Fruit fly (Drosophila melanogaster) whole organism, pupa: ENCODE data around the gene CG13994.

Experiments
- CG10348 ChIP-seq: fragments of 200-800 bp; sonication (Bioruptor generic); IDR thresholded peaks from 2 replicates; pipeline ENCODE4 v1.3.6; 2022; ENCODE audit warnings: missing biosample characterization, missing genetic modification characterization
- CG12605 ChIP-seq: fragments of 200-800 bp; sonication (Bioruptor generic); IDR thresholded peaks from 2 replicates; pipeline ENCODE4 v1.3.6; 2022; ENCODE audit warnings: missing biosample characterization, missing genetic modification characterization
- CG13204 ChIP-seq: fragments of 200-800 bp; sonication (Bioruptor generic); optimal IDR thresholded peaks from 2 replicates; lab custom pipeline; 2018; ENCODE audit warnings: missing biosample characterization, mild to moderate bottlenecking, missing genetic modification characterization, moderate library complexity
- CG14655 ChIP-seq: fragments of 200-800 bp; sonication (Bioruptor generic); optimal IDR thresholded peaks from 3 replicates; lab custom pipeline; 2017; ENCODE audit warnings: mild to moderate bottlenecking, missing biosample characterization, missing genetic modification reagents, missing genetic modification characterization
- CG15710 ChIP-seq: fragments of 200-800 bp; sonication (Bioruptor generic); optimal IDR thresholded peaks from 2 replicates; lab custom pipeline; 2018; ENCODE audit warnings: missing biosample characterization, mild to moderate bottlenecking, missing genetic modification characterization, moderate library complexity
- CG17806 ChIP-seq: fragments of 200-800 bp; sonication (Bioruptor generic); optimal IDR thresholded peaks from 2 replicates; lab custom pipeline; 2018; ENCODE audit warnings: missing biosample characterization, mild to moderate bottlenecking, missing genetic modification characterization, moderate library complexity
- CG32121 ChIP-seq: fragments of 200-800 bp; sonication (Bioruptor generic); IDR thresholded peaks from 2 replicates; pipeline ENCODE4 v1.3.6; 2022; ENCODE audit warnings: missing biosample characterization, missing genetic modification characterization
- CG34367 ChIP-seq: fragments of 200-800 bp; sonication (Bioruptor generic); optimal IDR thresholded peaks from 2 replicates; lab custom pipeline; 2018; ENCODE audit warnings: missing biosample characterization, mild to moderate bottlenecking, missing genetic modification characterization
- CG4496 ChIP-seq: fragments of 200-800 bp; sonication (Bioruptor generic); IDR thresholded peaks from 3 replicates; pipeline ENCODE4 v1.3.6; 2022; ENCODE audit warnings: missing biosample characterization, missing genetic modification characterization
- CG8159 ChIP-seq: fragments of 200-800 bp; sonication (Bioruptor generic); optimal IDR thresholded peaks from 3 replicates; lab custom pipeline; 2018; ENCODE audit warnings: missing biosample characterization, mild to moderate bottlenecking, missing genetic modification characterization, moderate library complexity
- CG8301 ChIP-seq: fragments of 200-800 bp; sonication (Bioruptor generic); optimal IDR thresholded peaks from 2 replicates; lab custom pipeline; 2018; ENCODE audit warnings: missing biosample characterization, mild to moderate bottlenecking, missing genetic modification characterization
- CG9948 ChIP-seq: fragments of 200-800 bp; sonication (Bioruptor generic); optimal IDR thresholded peaks from 2 replicates; lab custom pipeline; 2018; ENCODE audit warnings: missing biosample characterization, mild to moderate bottlenecking, missing genetic modification characterization, moderate library complexity
- D1 ChIP-seq: fragments of 200-800 bp; sonication (Bioruptor generic); optimal IDR thresholded peaks from 2 replicates; lab custom pipeline; 2018; ENCODE audit warnings: missing biosample characterization, mild to moderate bottlenecking, missing genetic modification characterization, moderate library complexity
- EcR ChIP-seq: fragments of 200-800 bp; sonication (Bioruptor generic); optimal IDR thresholded peaks from 3 replicates; lab custom pipeline; 2019; ENCODE audit warnings: missing biosample characterization, missing genetic modification characterization, mild to moderate bottlenecking, moderate library complexity, missing genetic modification reagents
- Ets98B ChIP-seq: fragments of 200-800 bp; sonication (Bioruptor generic); IDR thresholded peaks from 2 replicates; pipeline ENCODE4 v1.3.6; 2022; ENCODE audit warnings: missing biosample characterization, missing genetic modification characterization
- Pif1A ChIP-seq: fragments of 200-800 bp; sonication (Bioruptor generic); optimal IDR thresholded peaks from 3 replicates; lab custom pipeline; 2016; ENCODE audit warnings: missing biosample characterization, missing genetic modification characterization
- Pif1B ChIP-seq: fragments of 200-800 bp; sonication (Bioruptor generic); optimal IDR thresholded peaks from 3 replicates; lab custom pipeline; 2016; ENCODE audit warnings: missing biosample characterization, missing genetic modification characterization
- Snoo ChIP-seq: fragments of 200-800 bp; sonication (Bioruptor generic); optimal IDR thresholded peaks from 3 replicates; lab custom pipeline; 2017; ENCODE audit warnings: missing biosample characterization, mild to moderate bottlenecking, missing genetic modification characterization, inconsistent platforms
- fd96Ca ChIP-seq: fragments of 200-800 bp; sonication (Bioruptor generic); IDR thresholded peaks from 3 replicates; pipeline ENCODE4 v1.3.6; 2022; ENCODE audit warnings: missing biosample characterization, missing genetic modification characterization
- gl ChIP-seq: fragments of 200-800 bp; sonication (Bioruptor generic); optimal IDR thresholded peaks from 2 replicates; lab custom pipeline; 2018; ENCODE audit warnings: missing biosample characterization, mild to moderate bottlenecking, missing genetic modification characterization
- rn ChIP-seq: fragments of 200-800 bp; sonication (Bioruptor generic); IDR thresholded peaks from 2 replicates; pipeline ENCODE4 v1.3.6; 2022; ENCODE audit warnings: missing biosample characterization, missing genetic modification characterization

CG13994 gene

DNA sequence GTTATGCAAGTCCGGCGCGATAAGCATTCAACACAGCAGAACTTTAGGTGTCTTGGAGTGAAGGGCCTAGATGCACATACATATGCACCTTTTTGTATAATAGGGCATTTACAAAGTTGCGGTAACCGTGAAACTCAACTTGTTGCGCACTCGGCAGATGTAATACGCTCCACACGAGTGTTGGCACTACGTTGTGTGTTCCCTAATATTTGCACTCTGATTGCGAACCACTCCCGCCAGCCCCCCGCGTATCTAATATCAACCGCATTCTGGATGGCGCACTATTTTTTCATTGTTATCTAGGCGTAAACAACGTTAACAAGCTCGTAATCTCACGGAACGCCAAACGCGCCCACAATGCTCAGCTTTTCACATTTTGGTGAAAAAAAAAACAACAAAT lies 17.5 kb downstream of the CG13994 start:
- TF ChIP-seq Pif1B (GFP tag; lab: Kevin White, UChicago), result no peak
- no peak for TF ChIP-seq CG14655
- 0 out of 3 replicates have a peak, but pooled peaks have one; percentile 38 for TF ChIP-seq CG4496 (GFP tag; lab: Robert Waterston, UW)
- no peak for TF ChIP-seq rn (GFP tag; lab: Robert Waterston, UW)
- TF ChIP-seq fd96Ca (GFP tag; lab: Robert Waterston, UW), result 0 out of 3 replicates have a peak, but pooled peaks have one; percentile 23

DNA sequence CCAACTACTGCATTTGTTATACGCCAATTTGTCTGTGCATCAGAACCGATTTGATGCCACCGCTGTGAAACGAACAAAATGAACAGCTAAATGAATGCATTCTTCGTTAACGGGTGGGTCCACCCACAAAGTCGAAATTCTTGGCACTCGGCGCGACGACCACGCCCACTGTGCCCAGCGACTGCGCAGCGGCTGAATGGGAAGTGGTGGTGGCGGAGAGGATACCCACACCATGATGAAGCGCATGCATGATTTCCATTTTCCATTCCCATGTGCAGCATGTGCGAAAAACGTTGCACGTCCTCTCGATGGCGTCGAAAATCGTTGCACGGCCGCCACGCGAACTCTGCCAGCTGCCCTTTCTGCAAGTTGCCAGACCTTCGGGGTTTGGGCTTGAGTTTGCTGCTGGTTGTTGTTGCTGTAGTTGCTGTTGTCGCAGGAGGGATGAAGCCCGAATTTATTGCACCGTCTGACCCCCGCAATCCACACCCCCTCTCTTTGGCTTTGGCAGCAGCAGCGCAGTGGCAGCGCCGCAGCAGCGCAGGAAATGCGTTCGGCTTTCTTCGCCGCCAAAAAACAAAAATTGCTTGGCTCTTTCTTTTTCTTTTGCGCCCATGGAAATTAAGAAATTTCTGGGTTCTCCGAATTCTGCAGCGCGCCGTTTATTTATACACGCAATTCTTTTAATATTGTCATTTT lies 18.5 kb downstream of the CG13994 start:
- TF ChIP-seq Pif1B (GFP tag; lab: Kevin White, UChicago), result no peak
- TF ChIP-seq EcR, result peak; percentile 60
- TF ChIP-seq CG4496 (GFP tag; lab: Robert Waterston, UW), result peak; percentile 42; the same call in 1 of the 3 replicates
- peak; percentile 30 for TF ChIP-seq Snoo (tag; lab: Kevin White, UChicago)

DNA sequence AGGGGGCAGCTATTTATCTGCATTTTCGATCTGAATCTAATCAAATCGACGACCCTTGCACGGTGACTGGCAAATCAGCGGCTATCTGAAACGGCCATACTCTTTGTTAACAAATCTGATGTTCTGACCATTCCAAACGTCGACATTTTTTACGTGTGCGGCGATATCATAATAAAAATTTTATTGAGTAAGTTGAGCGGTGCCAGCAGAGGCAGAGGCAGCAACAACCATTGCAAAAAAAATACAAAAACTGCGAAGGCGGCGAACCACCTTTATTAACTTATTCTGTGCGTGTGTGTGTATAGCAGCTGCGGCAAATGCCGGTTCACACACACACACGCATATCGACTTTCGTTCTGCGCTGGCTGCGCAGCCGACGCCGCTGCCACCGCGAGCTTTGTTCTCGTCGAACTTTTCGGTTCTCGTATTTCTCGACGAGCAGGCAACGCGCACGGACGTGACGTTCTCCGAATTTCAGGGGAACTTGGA lies 19.4 kb downstream of the CG13994 start, which contains the start of gene Kr-h1:
TSS of gene Kr-h1 (plus strand) at position 447 of the 489 bp plus-strand sequence.
- TF ChIP-seq Ets98B (GFP tag; lab: Robert Waterston, UW) (no peak), CG9948 (tag; lab: Kevin White, UChicago) (no peak), rn (GFP tag; lab: Robert Waterston, UW) (no peak), Snoo (tag; lab: Kevin White, UChicago) (no peak)

DNA sequence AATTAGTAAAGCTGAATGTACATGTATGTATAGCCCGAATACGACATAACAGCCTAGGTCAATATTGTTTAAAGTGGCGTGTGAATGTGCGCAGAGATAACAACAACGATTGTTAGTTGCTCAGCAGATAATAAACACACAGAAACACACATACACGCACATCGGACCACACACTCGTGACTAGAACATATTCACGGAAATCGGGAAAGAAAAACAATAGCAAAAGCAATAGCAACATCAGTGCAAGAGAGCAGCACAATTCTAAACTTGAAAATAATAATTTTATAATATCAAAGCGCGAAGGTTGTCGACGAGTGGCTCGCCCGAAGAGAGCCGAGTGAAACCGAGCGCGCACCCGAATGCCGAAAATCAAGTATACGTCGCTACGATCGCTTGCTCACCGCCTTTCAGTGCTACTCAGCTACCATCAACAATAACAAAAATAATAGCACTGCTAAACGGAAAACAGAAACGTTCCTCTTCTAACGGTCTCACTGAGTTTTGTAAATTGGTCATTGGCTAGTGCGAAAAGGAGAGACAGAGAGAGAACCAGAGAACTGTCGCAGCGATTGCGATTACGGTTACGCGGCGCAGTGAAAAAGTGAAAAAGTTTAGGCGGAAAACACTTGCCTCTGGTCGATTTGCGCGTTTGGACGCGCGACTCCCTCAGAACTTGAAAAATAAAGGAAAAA lies 20.3 kb downstream of the CG13994 start:
- TF ChIP-seq D1 (tag; lab: Kevin White, UChicago), result no peak
- no peak for TF ChIP-seq CG12605
- no peak for TF ChIP-seq CG14655
- TF ChIP-seq EcR, result no peak
- no peak for TF ChIP-seq Snoo (tag; lab: Kevin White, UChicago)
- no peak for TF ChIP-seq CG9948 (tag; lab: Kevin White, UChicago)
- no peak for TF ChIP-seq CG10348 (GFP tag; lab: Robert Waterston, UW)
- no peak for TF ChIP-seq Pif1B (GFP tag; lab: Kevin White, UChicago)
- TF ChIP-seq CG8159 (tag; lab: Kevin White, UChicago), result no peak
- TF ChIP-seq CG17806, result no peak
- no peak for TF ChIP-seq CG8301
- no peak for TF ChIP-seq CG4496 (GFP tag; lab: Robert Waterston, UW)
- TF ChIP-seq Ets98B (GFP tag; lab: Robert Waterston, UW), result no peak; the same call in 1 of the 2 replicates
- TF ChIP-seq CG15710, result no peak
- TF ChIP-seq gl (tag; lab: Kevin White, UChicago), result no peak
- no peak for TF ChIP-seq CG13204 (GFP tag; lab: Kevin White, UChicago)
- no peak for TF ChIP-seq Pif1A (GFP tag; lab: Kevin White, UChicago)
- no peak for TF ChIP-seq fd96Ca (GFP tag; lab: Robert Waterston, UW)
- no peak for TF ChIP-seq CG32121 (GFP tag; lab: Robert Waterston, UW)

DNA sequence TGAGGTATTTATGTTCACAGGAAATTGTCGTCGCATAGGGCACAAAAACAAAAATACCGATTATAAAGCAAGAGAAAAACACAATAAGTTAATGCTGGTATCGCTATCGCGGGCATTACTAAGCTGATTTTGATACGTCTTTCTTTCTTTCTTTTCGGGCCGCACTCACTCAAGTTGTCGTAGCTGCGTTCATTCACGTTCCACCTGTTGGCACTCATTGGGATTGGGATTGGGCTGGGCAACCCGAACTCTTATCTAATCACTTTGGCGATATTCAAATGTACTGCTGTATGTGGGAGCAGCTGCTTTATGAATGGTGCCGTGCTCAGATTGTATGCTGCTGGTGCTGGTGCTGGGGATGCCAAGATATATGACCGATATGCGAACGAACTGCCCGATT lies 21.9 kb downstream of the CG13994 start:
- no peak for TF ChIP-seq CG9948 (tag; lab: Kevin White, UChicago)

DNA sequence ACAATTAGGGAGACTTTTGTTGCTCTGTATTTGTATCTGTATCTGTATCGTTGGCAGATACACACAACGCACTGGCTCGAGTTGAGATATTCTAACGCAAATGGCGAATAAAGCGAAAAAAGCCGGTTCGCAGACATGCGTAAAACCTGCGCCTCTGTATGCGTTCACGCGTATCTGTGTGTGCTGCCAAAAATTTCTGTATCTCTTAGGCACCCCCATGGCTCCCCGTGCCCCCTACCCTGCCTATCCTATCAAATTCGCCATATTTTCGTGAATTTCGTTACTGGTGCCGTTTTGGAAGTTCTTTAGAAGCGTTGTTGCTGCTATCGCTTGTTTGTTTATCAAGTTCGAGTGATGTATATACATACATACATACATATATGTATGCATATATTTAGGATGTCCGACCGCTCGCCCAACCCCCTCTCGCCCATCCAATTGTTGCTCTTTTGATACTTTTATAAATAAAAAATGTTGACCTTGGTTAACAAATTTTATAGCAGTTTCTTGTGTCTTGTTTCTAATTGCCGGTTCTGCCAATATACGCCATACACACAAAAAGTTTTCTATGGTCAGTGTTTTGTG lies 23.0 kb downstream of the CG13994 start:
- TF ChIP-seq CG14655, result no peak
- TF ChIP-seq CG32121 (GFP tag; lab: Robert Waterston, UW), result no peak
- TF ChIP-seq CG13204 (GFP tag; lab: Kevin White, UChicago), result no peak
- TF ChIP-seq EcR, result no peak
- no peak for TF ChIP-seq CG17806
- no peak for TF ChIP-seq CG8159 (tag; lab: Kevin White, UChicago)
- TF ChIP-seq gl (tag; lab: Kevin White, UChicago), result no peak
- TF ChIP-seq fd96Ca (GFP tag; lab: Robert Waterston, UW), result no peak

DNA sequence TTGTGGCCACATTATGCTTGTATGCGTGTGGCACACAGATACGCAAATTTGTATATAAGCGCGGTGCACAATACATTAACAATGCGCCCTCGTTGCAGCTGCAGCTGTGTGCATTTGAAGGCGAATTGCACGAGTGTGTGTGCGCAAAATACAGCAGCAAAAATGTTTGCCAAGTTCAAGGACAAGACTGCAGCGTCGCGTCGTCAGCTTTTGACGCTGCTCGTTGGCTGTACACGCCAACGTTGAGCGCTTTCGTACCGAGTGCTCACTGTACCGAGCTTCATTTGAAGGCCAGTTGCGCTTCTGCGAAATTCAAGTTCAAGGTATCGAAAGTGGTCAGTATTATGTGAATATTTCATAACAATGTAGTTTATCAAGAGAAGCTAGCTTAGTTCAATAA lies 24.0 kb downstream of the CG13994 start:
- TF ChIP-seq rn (GFP tag; lab: Robert Waterston, UW) (no peak), CG15710 (no peak), EcR (no peak), fd96Ca (GFP tag; lab: Robert Waterston, UW) (no peak), CG4496 (GFP tag; lab: Robert Waterston, UW) (no peak), CG34367 (tag; lab: Kevin White, UChicago) (no peak), CG17806 (no peak), Snoo (tag; lab: Kevin White, UChicago) (no peak), CG32121 (GFP tag; lab: Robert Waterston, UW) (no peak), CG9948 (tag; lab: Kevin White, UChicago) (no peak), D1 (tag; lab: Kevin White, UChicago) (no peak), Pif1A (GFP tag; lab: Kevin White, UChicago) (no peak), CG14655 (no peak), CG13204 (GFP tag; lab: Kevin White, UChicago) (no peak)
